Worm (Caenorhabditis elegans): ENCODE measurements around the gene par-4.

par-4 gene

DNA sequence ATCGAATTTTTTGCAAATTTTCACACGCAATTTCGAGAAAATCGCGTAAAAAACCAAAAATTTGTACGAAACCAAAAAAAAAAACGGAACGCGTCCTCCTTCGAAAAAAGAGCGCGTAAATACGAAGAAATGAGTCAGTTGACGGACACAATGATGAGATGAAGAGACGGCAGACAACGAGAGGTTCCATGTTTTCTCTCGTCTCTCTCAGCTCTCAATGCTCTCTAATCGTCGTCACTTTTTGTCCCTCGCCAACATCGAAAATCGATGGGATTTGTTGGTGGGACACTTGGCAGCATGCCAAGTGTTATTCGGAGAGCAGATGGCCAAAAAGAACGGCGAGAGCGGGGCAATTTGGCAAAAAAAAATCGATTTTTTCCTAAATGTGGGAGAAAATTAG, 19.3 kb upstream of the par-4 start (continued):
- TF ChIP-seq rpc-1 (optimal IDR thresholded peaks at IDR 0.05) (no peak), rpc-1 (tag; optimal IDR thresholded peaks at IDR 0.05) (no peak), ceh-27 (GFP tag; optimal IDR thresholded peaks at IDR 0.05) (peak; percentile 26), zim-3 (tag; optimal IDR thresholded peaks at IDR 0.05) (no peak), die-1 (tag; optimal IDR thresholded peaks at IDR 0.05) (no peak), let-526 (GFP tag; IDR thresholded peaks at IDR 0.05) (no peak), ztf-6 (GFP tag; IDR thresholded peaks at IDR 0.05) (no peak), ztf-26 (tag; optimal IDR thresholded peaks at IDR 0.05) (no peak), dpl-1 (GFP tag; optimal IDR thresholded peaks at IDR 0.05) (no peak), fkh-3 (tag; optimal IDR thresholded peaks at IDR 0.05) (no peak), F55B11.4 (tag; optimal IDR thresholded peaks at IDR 0.05; ENCODE audit: borderline replicate concordance, insufficient read depth) (no peak), Y53F4B.3 (GFP tag; IDR thresholded peaks at IDR 0.05) (no peak), nfya-2 (GFP tag; IDR thresholded peaks at IDR 0.05) (no peak), F33H1.4 (GFP tag; IDR thresholded peaks at IDR 0.05) (no peak), lag-1 (GFP tag; IDR thresholded peaks at IDR 0.05) (no peak), ceh-91 (GFP tag; IDR thresholded peaks at IDR 0.05) (no peak), Y95B8A.8 (GFP tag; IDR thresholded peaks at IDR 0.05) (no peak), snpc-3.4 (tag; optimal IDR thresholded peaks at IDR 0.05) (no peak), attf-3 (GFP tag; conservative IDR thresholded peaks at IDR 0.05) (no peak), hsf-1 (GFP tag; IDR thresholded peaks at IDR 0.05) (no peak), aptf-2 (GFP tag; conservative IDR thresholded peaks at IDR 0.05) (no peak), madf-10 (tag; optimal IDR thresholded peaks at IDR 0.05) (no peak), F10E7.11 (tag; optimal IDR thresholded peaks at IDR 0.05) (no peak), him-1 (tag; optimal IDR thresholded peaks at IDR 0.05) (no peak), let-607 (tag; optimal IDR thresholded peaks at IDR 0.05) (no peak), ceh-100 (GFP tag; IDR thresholded peaks at IDR 0.05) (no peak), unc-130 (GFP tag; optimal IDR thresholded peaks at IDR 0.05) (no peak), lir-1 (GFP tag; conservative IDR thresholded peaks at IDR 0.05) (no peak), tbx-9 (tag; optimal IDR thresholded peaks at IDR 0.05; ENCODE audit: borderline replicate concordance) (no peak), B0035.1 (tag; optimal IDR thresholded peaks at IDR 0.05) (no peak), mel-28 (tag; optimal IDR thresholded peaks at IDR 0.05; ENCODE audit: borderline replicate concordance) (no peak), lin-54 (GFP tag; optimal IDR thresholded peaks at IDR 0.05) (peak; percentile 42), K12H6.12 (tag; optimal IDR thresholded peaks at IDR 0.05) (peak; percentile 63), Y79H2A.3 (GFP tag; conservative IDR thresholded peaks at IDR 0.05) (no peak), F57C9.4 (tag; optimal IDR thresholded peaks at IDR 0.05) (no peak), somi-1 (GFP tag; optimal IDR thresholded peaks at IDR 0.05) (no peak), egrh-3 (GFP tag; IDR thresholded peaks at IDR 0.05) (no peak), ekl-4 (GFP tag; IDR thresholded peaks at IDR 0.05) (peak; percentile 45; the same call in 1 of the 2 replicates), F52B5.7 (tag; optimal IDR thresholded peaks at IDR 0.05) (no peak), snpc-1.3 (tag; optimal IDR thresholded peaks at IDR 0.05; ENCODE audit: insufficient read depth) (no peak), ceh-58 (GFP tag; IDR thresholded peaks at IDR 0.05) (no peak), B0261.1 (tag; optimal IDR thresholded peaks at IDR 0.05) (no peak), T26A5.8 (tag; optimal IDR thresholded peaks at IDR 0.05) (no peak), bed-2 (GFP tag; IDR thresholded peaks at IDR 0.05) (no peak), F39B2.1 (GFP tag; IDR thresholded peaks at IDR 0.05) (no peak), rec-8 (tag; optimal IDR thresholded peaks at IDR 0.05) (no peak), xnd-1 (tag; optimal IDR thresholded peaks at IDR 0.05) (no peak), lsy-27 (tag; optimal IDR thresholded peaks at IDR 0.05; ENCODE audit: borderline replicate concordance, insufficient read depth) (no peak), pbrm-1 (GFP tag; IDR thresholded peaks at IDR 0.05) (peak; percentile 58; the same call in 1 of the 2 replicates)

All from whole organism, young adult.